Fruit fly (Drosophila melanogaster) ovary, adult (tissue): ENCODE measurements around the gene CG34288.

Experiments used
- CG17801 ChIP-seq: fragments of 200-800 bp; optimal IDR thresholded peaks from 2 replicates; lab custom pipeline; 2019; ENCODE audit warnings: missing biosample characterization, mild to moderate bottlenecking, missing genetic modification characterization, moderate library complexity; ENCODE audit not compliant: partially characterized antibody

CG34288 gene

DNA sequence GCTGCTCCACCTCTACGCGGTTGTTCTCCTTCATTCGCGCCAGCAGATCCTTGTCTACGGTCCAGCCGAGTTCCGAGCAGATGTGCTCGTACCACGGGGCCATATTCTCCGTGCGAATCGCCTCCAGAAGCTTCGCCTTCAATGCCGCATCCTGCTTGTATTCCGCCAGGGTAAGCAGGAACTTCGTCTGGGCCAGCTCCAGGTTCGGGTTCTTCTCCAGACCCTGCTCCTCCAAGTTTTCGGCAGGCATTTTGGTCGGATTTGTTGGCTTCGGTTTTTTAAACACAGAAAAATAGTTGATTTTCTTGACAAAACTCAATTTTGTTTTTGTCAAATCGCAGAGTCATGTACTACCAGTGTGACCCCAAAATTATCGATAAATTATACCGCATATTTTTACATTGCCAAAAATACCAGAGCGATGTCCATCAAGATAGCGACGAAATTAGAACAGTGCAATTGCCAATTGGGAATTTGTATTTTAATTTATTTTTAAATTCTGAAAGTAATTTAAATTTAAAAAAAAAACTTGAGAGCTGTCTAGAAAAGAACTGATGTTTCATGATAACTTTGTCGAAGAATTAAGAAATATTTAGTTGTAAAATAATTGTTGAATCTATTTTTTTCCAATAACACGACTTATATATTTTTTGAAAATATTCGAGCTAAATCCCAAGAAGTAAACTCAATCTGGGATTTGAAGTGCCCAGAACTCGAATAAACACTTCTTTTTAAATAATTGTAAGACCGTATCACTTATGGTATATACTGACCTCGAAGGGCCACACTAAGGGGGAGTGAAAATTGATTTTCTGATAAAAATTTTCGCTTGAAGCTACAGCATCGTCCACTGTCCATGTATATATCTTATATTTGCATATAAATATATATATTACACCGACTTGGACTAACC is 14.9 kb upstream of the CG34288 start, which contains the start of the genes Rpn7 and AP-2mu:
Gene Rpn7 (minus strand): TSS at position 382 of the 913 bp plus-strand sequence.
Gene AP-2mu (plus strand): TSS at position 783 of the 913 bp plus-strand sequence.
- no peak for TF ChIP-seq CG17801 (GFP tag; lab: Kevin White, UChicago)

DNA sequence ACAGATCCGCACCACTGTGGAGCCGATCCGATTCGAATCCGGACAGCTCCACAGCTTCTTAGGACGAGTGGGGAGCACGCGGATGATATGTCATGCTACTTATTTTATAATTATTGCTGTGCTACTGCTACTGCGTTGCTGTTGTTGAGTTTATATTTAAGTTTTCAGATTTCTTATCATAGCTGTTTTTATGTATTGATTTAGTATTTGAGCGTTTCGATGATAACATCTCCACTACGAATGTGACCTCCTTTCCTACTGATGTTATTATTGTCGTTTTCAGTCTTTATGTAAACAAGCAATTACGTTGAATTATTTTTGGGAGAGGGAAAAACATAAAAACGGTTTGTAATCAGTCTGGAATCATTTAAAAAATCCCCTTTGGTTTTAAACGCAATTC is 8.9 kb upstream of the CG34288 start:
- TF ChIP-seq CG17801 (GFP tag; lab: Kevin White, UChicago), result no peak

DNA sequence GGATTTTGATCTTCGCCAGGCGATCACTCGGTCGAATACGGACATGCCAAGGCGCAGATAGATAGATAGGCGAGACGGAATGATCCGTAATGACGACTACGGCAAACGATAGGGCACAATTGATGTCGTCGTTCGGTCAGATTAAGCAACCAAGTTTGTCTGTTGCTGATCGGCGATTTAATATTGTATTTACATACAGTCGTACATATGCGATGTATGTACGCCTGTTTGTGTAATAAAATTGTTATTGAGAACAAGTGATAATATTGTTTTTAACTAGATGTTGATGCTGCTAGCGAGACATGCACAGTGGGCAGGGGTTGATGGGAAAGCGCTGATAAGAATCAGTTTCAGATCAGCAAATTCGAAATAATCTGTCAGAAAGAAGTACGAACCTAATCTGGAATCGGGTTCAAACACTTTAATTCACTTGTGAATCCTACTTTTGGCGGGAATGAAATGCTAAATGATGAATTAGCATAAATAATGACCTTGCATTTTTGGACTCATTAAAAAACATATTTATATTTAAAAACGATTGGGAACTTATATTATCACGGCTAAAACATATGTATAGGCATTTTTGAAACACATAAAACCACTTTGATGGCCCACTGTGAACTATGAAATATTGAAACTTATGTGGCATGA is 8.4 kb upstream of the CG34288 start:
- TF ChIP-seq CG17801 (GFP tag; lab: Kevin White, UChicago), result no peak

DNA sequence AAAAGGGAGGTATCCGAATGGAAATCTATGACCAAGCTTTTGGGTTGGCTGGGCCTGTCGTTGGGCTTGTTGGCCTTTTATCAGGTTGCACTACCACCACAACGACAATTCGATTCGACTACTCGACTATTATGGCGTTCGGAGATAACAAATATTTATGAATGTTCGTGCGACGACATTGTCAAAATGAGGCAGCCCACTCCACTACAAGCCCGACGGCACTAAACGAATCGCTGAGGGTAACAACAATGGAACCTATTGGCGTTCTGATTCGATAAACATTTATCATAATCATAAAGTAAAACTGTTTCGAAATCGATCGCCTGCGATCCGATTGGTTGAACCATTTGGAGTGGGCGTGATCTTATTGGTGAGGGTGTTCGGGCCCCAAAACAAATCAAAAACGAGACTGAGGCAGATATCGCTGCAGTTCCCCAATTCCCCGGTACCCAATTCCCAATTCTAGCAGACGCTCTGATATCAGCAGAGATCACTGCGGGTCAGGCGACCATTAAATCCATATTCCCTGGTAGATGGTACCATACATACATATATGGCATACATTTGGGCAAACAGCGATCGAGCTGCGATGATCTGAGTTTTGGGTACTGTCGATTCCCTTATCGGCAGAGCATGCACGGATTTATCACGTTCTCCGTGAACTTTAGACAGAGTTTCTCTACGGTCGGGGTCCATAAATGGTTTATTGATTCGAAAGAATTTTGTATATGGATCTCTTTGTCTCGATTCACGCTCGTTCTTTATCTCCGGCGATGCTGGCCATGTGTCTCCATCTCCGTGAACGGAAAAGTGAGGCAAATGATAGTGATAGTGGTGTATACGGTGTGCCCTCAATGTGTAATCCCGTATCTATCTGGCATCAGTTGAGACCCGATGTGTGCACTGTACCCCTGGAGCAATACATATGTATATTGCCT is 7.6 kb upstream of the CG34288 start:
- no peak for TF ChIP-seq CG17801 (GFP tag; lab: Kevin White, UChicago)

DNA sequence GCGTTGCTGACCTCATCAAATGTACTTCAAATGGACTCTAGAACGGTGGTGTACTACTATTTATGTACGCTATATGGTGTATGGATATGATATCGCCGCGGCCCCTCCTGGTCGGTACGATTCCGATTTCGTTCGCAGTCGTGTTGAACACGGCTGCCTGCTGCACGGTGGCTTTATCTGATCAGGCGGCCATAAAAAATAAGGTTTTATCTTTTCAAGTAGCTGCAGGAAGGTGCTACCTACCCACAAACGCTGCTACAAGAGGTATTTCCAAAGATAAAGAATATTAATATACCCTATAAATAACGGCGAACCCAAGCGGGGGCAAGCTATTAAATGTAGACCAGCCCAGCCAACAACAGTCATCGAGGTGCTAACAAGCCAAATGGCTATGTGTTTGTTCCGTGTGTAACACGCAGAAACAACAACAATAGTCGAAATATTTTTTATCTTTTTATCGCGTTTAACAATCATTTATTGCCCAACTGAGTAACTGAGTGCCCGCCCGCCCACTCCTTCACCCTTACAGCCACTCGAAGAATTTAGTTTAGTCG is 2.9 kb upstream of the CG34288 start:
- no peak for TF ChIP-seq CG17801 (GFP tag; lab: Kevin White, UChicago)

DNA sequence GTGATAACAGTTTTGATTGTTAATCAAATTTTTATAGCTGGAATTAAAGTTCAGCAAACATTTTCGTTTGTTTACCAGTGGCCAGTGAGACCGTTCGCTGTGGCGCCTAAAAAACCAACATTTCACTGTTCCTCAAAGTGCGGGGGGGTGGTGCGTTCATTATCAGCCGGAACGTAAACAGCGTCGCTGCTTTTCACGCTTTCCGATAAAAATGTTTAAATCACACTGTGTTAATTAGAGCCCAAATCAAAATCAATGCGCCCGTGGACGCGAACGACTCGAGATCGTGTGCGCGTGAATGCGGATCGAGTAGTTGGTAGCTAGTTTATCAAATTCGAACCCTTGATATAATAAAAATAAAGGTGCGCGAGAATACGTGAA is 801 bp upstream of the CG34288 start, which contains the start of gene CG34376:
Gene CG34376 (plus strand): TSS at position 226 of the 381 bp plus-strand sequence.
- TF ChIP-seq CG17801 (GFP tag; lab: Kevin White, UChicago), result peak; percentile 22

DNA sequence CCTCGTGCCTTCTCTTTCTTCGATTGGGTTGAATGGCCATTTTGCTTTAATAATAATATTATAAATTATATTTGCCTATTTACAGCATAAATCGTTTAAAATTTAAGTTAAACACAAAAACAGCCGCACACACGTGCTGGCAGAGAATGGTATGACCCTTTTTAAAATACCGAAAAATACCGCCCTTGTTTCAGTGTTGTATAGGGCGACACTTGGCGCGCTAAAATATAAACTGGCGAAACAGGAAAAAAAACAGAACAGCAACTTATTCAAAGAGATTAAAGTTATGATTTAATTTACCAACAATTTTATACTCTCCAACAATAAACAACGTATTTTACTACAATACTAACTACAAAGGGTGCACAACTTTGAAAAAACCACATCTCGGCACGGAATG is 570 bp downstream of the CG34288 start, which contains the start of gene CG12499:
Gene CG12499 (minus strand): TSS at position 95 of the 400 bp plus-strand sequence.
- TF ChIP-seq CG17801 (GFP tag; lab: Kevin White, UChicago), result no peak

DNA sequence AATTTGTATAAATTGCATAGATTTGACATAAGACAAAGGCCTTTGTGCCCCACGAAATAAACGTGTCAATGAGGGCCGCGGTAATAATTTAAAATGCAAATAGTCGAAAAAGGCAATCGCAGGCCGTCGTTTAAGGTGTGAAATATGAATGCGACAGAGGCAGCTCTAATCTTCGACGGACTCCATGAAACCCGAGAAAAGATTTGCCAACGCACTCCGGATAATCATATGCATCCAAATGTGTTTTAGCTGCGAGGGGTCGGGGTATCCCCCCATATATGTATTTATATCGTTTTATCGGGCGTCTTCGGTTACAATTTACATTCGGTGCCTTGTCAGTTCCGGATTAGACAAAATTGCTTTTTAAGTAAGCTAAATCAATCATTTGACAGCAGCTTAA is 8.8 kb downstream of the CG34288 start:
- no peak for TF ChIP-seq CG17801 (GFP tag; lab: Kevin White, UChicago)

DNA sequence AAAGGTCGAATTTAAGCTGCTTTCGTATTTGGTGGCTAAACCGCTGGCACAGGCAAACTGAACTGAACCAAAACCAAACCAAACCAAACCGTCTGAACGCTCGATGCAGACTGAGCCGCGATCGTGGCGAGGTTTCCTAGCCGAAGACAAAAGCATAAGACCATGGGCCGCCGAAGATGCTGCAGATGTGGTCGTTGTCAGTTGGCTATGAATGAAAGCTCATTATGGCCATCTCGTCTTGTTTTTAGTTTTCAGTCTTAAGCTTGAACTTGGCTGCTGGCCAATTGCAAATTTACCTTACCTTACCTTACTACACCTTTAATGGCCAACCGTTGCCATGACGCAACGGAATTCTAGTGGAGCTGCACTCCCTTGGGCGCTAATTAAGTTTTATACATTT is 11.0 kb downstream of the CG34288 start, which contains the start of gene CG13847:
Gene CG13847 (minus strand): TSS at position 101 of the 400 bp plus-strand sequence.
- TF ChIP-seq CG17801 (GFP tag; lab: Kevin White, UChicago), result no peak

DNA sequence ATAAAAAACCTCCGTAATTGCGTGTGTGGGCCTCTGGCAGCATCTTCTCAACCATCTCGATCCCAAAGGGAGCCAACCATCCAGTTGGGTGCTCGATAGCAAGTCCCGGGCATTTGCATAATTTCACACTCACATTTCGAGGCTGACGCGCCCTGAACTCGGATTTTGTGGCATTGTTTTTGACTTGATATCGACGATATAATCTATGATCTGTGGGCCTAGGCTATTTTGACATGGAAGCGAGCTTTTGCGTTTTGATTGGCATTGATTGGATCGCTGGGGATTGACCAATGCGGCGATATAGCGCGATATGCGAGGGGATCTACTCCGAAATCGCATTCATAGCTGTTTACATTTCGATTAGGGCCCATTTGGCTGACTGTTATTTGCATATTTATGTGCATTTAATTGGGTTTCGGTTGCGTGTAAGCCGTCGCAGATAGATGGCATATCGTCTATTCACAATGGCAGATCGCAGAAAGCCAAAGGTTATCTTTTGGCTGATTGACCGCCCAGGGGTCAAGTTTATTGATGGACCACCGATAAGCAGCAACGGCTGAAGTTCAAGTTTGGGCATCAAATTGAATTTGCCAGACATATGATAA is 14.8 kb downstream of the CG34288 start:
- no peak for TF ChIP-seq CG17801 (GFP tag; lab: Kevin White, UChicago)

DNA sequence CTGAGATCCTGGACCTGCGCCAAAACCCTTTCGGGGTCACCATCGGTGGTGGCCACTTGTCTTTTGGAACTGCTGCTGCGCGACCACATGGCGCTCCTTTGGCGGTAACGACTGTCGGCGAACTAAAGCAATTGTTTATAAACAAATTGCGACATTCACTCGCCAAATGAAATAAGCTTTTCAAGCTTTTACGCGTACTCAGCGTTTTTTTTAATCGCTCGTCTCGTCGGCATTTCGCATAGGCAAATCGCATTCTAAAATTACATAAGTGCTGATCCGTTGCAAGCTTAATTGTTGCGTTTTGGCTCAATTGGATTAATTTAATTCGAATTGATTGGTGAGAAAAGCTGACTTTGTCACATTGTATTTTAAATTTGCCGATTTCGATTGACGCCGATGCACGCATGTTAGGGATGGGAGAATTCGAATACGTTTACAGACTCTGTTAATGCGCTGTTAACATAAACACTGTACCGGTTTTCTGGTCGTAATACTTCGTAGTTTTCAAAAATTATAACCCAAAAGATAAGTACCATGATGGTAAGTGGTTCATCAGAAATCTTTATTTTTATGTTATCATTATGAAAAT is 22.4 kb downstream of the CG34288 start, which contains the start of gene pinta:
Gene pinta (minus strand): TSS at position 328 of the 589 bp plus-strand sequence.
- TF ChIP-seq CG17801 (GFP tag; lab: Kevin White, UChicago), result peak; percentile 57

DNA sequence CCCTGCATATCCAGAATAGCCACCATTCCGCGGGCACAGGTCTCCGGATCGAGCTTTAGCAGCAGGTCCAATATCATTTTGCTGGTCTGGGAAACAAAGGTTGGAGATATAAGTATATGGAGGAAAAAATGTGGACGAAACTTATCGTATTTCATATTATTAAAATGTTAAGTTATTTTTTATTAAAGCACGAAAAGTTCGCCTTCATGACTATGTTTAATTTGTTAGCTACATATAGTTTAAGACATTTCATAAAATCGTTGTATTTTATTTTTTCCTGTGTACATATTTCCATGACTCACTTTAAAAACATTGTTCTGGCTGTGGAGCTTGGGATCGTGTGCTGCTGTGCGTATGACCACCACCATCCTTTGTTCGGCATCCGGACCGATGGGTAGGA is 23.1 kb downstream of the CG34288 start:
- no peak for TF ChIP-seq CG17801 (GFP tag; lab: Kevin White, UChicago)

DNA sequence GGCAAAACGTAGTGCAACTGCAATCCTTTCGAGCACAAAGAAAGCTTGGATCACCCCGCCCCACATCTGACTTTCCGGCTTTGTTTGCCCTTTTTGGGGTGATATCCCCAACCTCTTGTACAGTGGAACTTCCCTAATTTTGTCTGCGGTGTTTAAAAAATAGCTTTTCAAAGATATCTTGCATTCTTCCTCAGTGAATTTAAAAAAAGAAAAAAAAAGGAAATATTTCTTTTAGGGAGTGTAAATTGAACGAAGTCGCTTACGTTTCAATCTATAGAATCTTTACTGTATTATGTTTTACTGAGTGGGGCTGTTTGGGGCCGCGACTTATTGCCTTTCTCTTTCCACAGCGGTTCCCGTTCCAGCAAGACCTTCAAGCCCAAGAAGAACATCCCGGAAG is 25.4 kb downstream of the CG34288 start:
- peak; percentile 67 for TF ChIP-seq CG17801 (GFP tag; lab: Kevin White, UChicago)
